Worm (Caenorhabditis elegans) whole organism, midembryonic: Measurements from ENCODE around the gene chil-27.

Experiments
- T22C8.4 ChIP-seq: fragments of 200-800 bp; sonication (Bioruptor generic); IDR thresholded peaks from 2 replicates; pipeline ENCODE4 v1.3.6; 2022; ENCODE audit warnings: missing genetic modification characterization, missing compliant biosample characterization
- cog-1 ChIP-seq: sonication (generic microtip); optimal IDR thresholded peaks from 2 replicates; lab custom pipeline; 2016; ENCODE audit warnings: missing genetic modification characterization, missing compliant biosample characterization
- flt-1 ChIP-seq: fragments of 200-800 bp; sonication (Bioruptor generic); IDR thresholded peaks from 2 replicates; pipeline ENCODE4 v1.3.6; 2022; ENCODE audit warnings: missing genetic modification characterization, missing compliant biosample characterization
- klf-2 ChIP-seq: fragments of 200-800 bp; sonication (Bioruptor generic); conservative IDR thresholded peaks from 2 replicates; pipeline ENCODE4 v1.3.6; 2022; ENCODE audit warnings: missing genetic modification reagents, missing genetic modification characterization, missing compliant biosample characterization
- med-1 ChIP-seq: sonication (generic microtip); optimal IDR thresholded peaks from 2 replicates; lab custom pipeline; 2017; ENCODE audit warnings: missing genetic modification characterization, mild to moderate bottlenecking, missing compliant biosample characterization, antibody characterized with exemption, missing genetic modification reagents; ENCODE audit not compliant: insufficient read depth
- ztf-23 ChIP-seq: fragments of 200-800 bp; sonication (Bioruptor generic); IDR thresholded peaks from 2 replicates; pipeline ENCODE4 v1.3.6; 2022; ENCODE audit warnings: missing genetic modification reagents, missing genetic modification characterization, missing compliant biosample characterization
- ztf-29 ChIP-seq: fragments of 200-800 bp; sonication (Bioruptor generic); IDR thresholded peaks from 2 replicates; pipeline ENCODE4 v1.3.6; 2022; ENCODE audit warnings: missing genetic modification reagents, missing genetic modification characterization, missing compliant biosample characterization

ce11 chrII:9447965-9448364 lies 29.7 kb upstream of the chil-27 start, which contains the start of gene chil-18:
- no peak for TF ChIP-seq ztf-29 (GFP tag; lab: Robert Waterston, UW)
- no peak for TF ChIP-seq flt-1 (GFP tag; lab: Robert Waterston, UW)
- TF ChIP-seq ztf-23 = no peak
- no peak for TF ChIP-seq cog-1 (tag; lab: Kevin White, UChicago)
- no peak for TF ChIP-seq T22C8.4 (GFP tag; lab: Robert Waterston, UW)
- no peak for TF ChIP-seq klf-2
- no peak for TF ChIP-seq med-1 (GFP tag; lab: Kevin White, UChicago)
